Worm (Caenorhabditis elegans): Measurements from ENCODE around the gene tric-1B.1.

- no peak for TF ChIP-seq ceh-2 (tag; optimal IDR thresholded peaks at IDR 0.05)
- TF ChIP-seq ceh-9 (tag; optimal IDR thresholded peaks at IDR 0.05) = no peak
- no peak for TF ChIP-seq rnt-1 (tag; optimal IDR thresholded peaks at IDR 0.05)
- no peak for TF ChIP-seq pat-9 (tag; optimal IDR thresholded peaks at IDR 0.05)
- TF ChIP-seq lin-11 (tag; optimal IDR thresholded peaks at IDR 0.05) = no peak
- no peak for TF ChIP-seq elt-2 (tag; optimal IDR thresholded peaks at IDR 0.05)
- no peak for TF ChIP-seq ceh-19 (GFP tag; optimal IDR thresholded peaks at IDR 0.05)
- no peak for TF ChIP-seq pha-4 (tag; optimal IDR thresholded peaks at IDR 0.05)
- TF ChIP-seq unc-55 (GFP tag; optimal IDR thresholded peaks at IDR 0.05) = no peak
- TF ChIP-seq hlh-8 (tag; optimal IDR thresholded peaks at IDR 0.05) = no peak
Measured at ce11 chrII:12256528-12256927, 9.5 kb downstream of the tric-1B.1 start, which contains the start of gene parn-2.
